Fruit fly (Drosophila melanogaster): Measurements from ENCODE around the gene CG8668.

The CG8668 gene

dm6 chr2L:8097964-8098945, 28.5 kb upstream of the CG8668 start:
- TF ChIP-seq Ets98B (GFP tag; IDR thresholded peaks at IDR 0.05), result no peak
- TF ChIP-seq CG32121 (GFP tag; IDR thresholded peaks at IDR 0.05), result 0 out of 2 replicates have a peak, but pooled peaks have one; percentile 11

DNA sequence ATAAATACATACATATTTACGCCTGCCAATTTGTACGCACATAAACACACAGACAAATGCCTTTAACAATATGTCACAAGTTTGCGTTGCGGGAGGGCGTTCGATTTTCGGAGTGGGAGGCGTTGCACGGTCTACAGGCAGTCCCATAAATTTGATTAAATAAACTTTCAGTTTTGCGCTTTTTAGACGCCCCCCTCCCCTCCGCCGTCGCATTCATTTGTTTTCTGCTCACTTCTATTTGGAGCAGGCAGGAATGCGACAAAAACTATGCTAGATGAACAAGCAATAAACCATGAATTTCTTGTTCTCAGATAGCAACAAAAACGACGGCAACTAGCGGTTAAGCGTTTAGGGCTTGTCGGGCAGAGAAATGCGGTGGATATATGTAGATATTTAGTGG, 27.8 kb upstream of the CG8668 start:
- TF ChIP-seq Pif1B (GFP tag; optimal IDR thresholded peaks at IDR 0.05) (no peak), CG13204 (GFP tag; optimal IDR thresholded peaks at IDR 0.05) (no peak), CG12605 (GFP tag; IDR thresholded peaks at IDR 0.05) (no peak), fd96Ca (GFP tag; IDR thresholded peaks at IDR 0.05) (no peak), CG9948 (tag; optimal IDR thresholded peaks at IDR 0.05) (no peak), gl (tag; optimal IDR thresholded peaks at IDR 0.05) (no peak), CG15710 (tag; optimal IDR thresholded peaks at IDR 0.05) (no peak), CG34367 (tag; optimal IDR thresholded peaks at IDR 0.05) (no peak), Ets98B (GFP tag; IDR thresholded peaks at IDR 0.05) (no peak), CG14655 (GFP tag; optimal IDR thresholded peaks at IDR 0.05) (no peak), rn (GFP tag; IDR thresholded peaks at IDR 0.05) (no peak), EcR (GFP tag; optimal IDR thresholded peaks at IDR 0.05) (no peak), CG17806 (tag; optimal IDR thresholded peaks at IDR 0.05) (no peak), D1 (tag; optimal IDR thresholded peaks at IDR 0.05) (no peak), CG8301 (tag; optimal IDR thresholded peaks at IDR 0.05) (no peak), CG32121 (GFP tag; IDR thresholded peaks at IDR 0.05) (no peak), CG8159 (tag; optimal IDR thresholded peaks at IDR 0.05) (no peak), CG4496 (GFP tag; IDR thresholded peaks at IDR 0.05) (no peak)

DNA sequence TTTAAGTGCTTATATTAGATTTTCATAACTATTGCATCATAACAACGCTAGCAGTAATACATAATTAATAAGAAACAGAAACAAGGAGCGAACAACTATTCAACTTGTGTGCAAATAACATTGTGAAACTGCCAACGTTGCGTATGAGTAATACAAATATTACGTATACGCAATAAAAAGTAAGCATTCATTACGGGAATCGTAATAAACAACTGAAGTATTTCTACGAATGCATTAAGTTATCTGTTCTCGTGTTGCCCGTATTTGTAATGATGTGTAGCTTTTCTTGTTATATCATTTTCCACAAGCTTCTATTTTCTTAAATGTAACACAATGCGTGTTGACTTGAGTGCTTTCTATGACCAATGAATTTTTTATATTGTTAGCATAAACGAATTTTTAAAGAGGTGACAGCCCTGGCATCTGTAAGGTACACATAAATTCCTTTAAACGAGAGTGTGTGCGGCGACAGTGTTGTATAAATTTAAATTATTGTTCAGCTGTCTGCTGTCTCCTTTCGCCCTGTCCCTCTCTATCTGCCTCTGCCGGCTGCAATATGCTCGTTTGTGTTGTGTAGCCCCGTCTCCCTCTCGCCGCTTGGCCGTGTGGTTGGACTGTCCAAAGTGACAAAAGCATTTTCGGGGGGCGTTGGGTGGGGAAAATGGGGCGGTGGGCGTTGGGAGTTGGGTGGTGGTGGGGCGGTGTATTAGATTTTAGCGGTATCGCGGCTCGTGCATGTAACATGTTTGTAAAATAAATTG, 27.0 kb upstream of the CG8668 start:
- TF ChIP-seq EcR (GFP tag; optimal IDR thresholded peaks at IDR 0.05) (no peak), CG32121 (GFP tag; IDR thresholded peaks at IDR 0.05) (peak; percentile 55; the same call in 1 of the 2 replicates), Pif1A (GFP tag; optimal IDR thresholded peaks at IDR 0.05) (peak; percentile 4), rn (GFP tag; IDR thresholded peaks at IDR 0.05) (no peak), Pif1B (GFP tag; optimal IDR thresholded peaks at IDR 0.05) (no peak), CG12605 (GFP tag; IDR thresholded peaks at IDR 0.05) (no peak)

DNA sequence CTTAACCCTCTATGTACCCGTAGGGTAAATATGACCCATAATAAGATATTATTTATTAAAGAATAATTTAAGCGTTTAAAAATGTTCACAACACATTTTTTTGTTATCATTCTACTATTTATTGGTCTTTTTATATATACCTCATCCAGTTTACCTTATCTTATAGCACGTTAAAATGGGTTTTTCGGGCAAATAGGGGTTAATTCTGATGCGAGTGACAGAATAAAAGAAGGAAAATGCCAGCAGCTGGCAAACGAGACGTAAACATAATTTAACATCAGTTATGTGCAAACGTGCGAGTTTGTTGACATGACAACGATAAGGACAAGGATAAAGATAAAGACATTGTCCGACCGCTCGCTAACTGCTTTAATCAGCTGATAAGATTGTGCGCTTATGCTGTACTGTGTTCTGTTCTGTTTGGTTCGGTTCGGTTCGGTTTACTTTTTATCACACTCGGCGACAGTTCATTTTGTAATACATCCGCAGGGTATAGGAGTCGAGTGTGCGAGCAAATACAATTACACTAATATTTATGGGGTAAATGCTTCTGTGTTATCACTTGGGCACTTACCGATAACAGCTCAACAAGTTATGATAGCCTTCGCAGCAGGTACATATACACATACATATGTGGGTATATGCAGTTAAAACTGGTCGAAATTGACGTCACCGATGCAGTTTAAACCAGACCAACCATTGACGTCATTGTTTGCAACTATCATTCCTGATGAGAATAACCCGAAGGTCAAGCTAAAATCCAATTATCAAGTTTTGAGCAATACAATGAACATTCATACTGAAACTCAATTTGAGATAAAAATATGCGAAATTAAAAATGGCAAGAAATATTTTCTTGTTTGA, 26.1 kb upstream of the CG8668 start:
- TF ChIP-seq EcR (GFP tag; optimal IDR thresholded peaks at IDR 0.05) (peak; percentile 82), CG4496 (GFP tag; IDR thresholded peaks at IDR 0.05) (no peak), CG12605 (GFP tag; IDR thresholded peaks at IDR 0.05) (no peak), Pif1A (GFP tag; optimal IDR thresholded peaks at IDR 0.05) (peak; percentile 24), gl (tag; optimal IDR thresholded peaks at IDR 0.05) (no peak), CG8159 (tag; optimal IDR thresholded peaks at IDR 0.05) (no peak), D1 (tag; optimal IDR thresholded peaks at IDR 0.05) (no peak), Ets98B (GFP tag; IDR thresholded peaks at IDR 0.05) (peak; percentile 9; the same call in 1 of the 2 replicates), fd96Ca (GFP tag; IDR thresholded peaks at IDR 0.05) (no peak), CG14655 (GFP tag; optimal IDR thresholded peaks at IDR 0.05) (no peak), CG9948 (tag; optimal IDR thresholded peaks at IDR 0.05) (peak; percentile 33), Snoo (tag; optimal IDR thresholded peaks at IDR 0.05) (peak; percentile 19), rn (GFP tag; IDR thresholded peaks at IDR 0.05) (no peak), CG8301 (tag; optimal IDR thresholded peaks at IDR 0.05) (peak; percentile 40), CG17806 (tag; optimal IDR thresholded peaks at IDR 0.05) (peak; percentile 52), Pif1B (GFP tag; optimal IDR thresholded peaks at IDR 0.05) (no peak), CG32121 (GFP tag; IDR thresholded peaks at IDR 0.05) (no peak), CG10348 (GFP tag; IDR thresholded peaks at IDR 0.05) (no peak), CG34367 (tag; optimal IDR thresholded peaks at IDR 0.05) (no peak), CG13204 (GFP tag; optimal IDR thresholded peaks at IDR 0.05) (no peak), CG15710 (tag; optimal IDR thresholded peaks at IDR 0.05) (peak; percentile 55)

DNA sequence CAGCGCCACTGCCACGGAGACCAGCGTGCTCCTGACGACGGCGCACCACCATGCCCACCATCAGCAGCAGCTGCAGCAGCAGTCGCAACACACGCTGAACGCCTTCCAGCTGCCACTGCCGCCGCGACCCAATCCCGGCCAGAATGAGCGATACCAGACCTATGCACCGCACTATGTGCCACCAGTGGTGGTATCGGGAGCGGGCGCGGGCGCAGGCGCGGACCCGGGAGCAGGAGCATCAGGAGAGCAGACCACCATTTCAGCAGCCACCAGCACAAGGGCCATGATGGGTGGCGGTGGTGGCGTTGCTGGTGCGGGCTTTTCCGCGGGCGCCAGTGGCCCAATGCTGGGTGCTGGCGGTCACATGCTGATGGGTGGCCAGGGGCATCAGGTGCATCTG, 23.7 kb upstream of the CG8668 start:
- TF ChIP-seq CG10348 (GFP tag; IDR thresholded peaks at IDR 0.05), result no peak
- no peak for TF ChIP-seq CG14655 (GFP tag; optimal IDR thresholded peaks at IDR 0.05)
- no peak for TF ChIP-seq D1 (tag; optimal IDR thresholded peaks at IDR 0.05)
- TF ChIP-seq Snoo (tag; optimal IDR thresholded peaks at IDR 0.05), result no peak
- TF ChIP-seq Pif1A (GFP tag; optimal IDR thresholded peaks at IDR 0.05), result no peak
- no peak for TF ChIP-seq CG4496 (GFP tag; IDR thresholded peaks at IDR 0.05)
- TF ChIP-seq rn (GFP tag; IDR thresholded peaks at IDR 0.05), result no peak
- no peak for TF ChIP-seq Pif1B (GFP tag; optimal IDR thresholded peaks at IDR 0.05)

Data from whole organism, pupa.